Fruit fly (Drosophila melanogaster) Kc167 (cell line): ENCODE measurements around the gene CG7695.

Experiments
- Myc ChIP-seq: fragments of >200 bp; optimal IDR thresholded peaks from 2 replicates; lab custom pipeline; 2017; ENCODE audit warnings: missing external identifiers
- Sin3A ChIP-seq: fragments of >200 bp; optimal IDR thresholded peaks from 2 replicates; lab custom pipeline; 2018; ENCODE audit warnings: missing external identifiers
- h ChIP-seq: fragments of >200 bp; optimal IDR thresholded peaks from 3 replicates; lab custom pipeline; 2018; ENCODE audit warnings: missing external identifiers
- insv ChIP-seq: fragments of >200 bp; optimal IDR thresholded peaks from 3 replicates; lab custom pipeline; 2018; ENCODE audit warnings: missing external identifiers
- psq ChIP-seq: fragments of >200 bp; optimal IDR thresholded peaks from 2 replicates; lab custom pipeline; 2017; ENCODE audit warnings: missing external identifiers
- ttk ChIP-seq: sonication (Bioruptor generic); optimal IDR thresholded peaks from 2 replicates; lab custom pipeline; 2017; ENCODE audit warnings: missing external identifiers

The CG7695 gene

DNA sequence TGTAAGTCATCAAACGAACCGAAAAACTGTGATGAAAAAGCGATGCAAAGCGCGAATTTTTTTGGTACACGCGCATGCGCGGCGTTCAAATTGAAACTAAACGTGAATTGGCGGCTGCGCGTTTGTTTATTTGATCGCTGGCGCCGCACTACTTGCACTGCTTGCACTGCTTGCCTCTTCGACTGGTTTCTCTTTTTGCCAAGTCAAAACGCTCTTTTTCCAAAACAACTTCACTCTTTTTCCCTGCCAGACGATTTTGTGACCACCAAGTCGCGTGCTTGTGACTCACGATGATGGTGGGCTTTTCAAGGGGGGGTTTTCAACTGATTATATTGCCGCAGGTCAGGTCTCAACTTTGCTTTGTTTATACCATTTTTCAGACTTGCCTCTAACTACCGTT is 3.9 kb upstream of the CG7695 start, which contains the start of gene CG14304:
TSS of gene CG14304 (minus strand) at position 98 of the 400 bp plus-strand sequence.
- TF ChIP-seq h (lab: Kevin White, UChicago), result no peak
- no peak for TF ChIP-seq insv (lab: Kevin White, UChicago)
- TF ChIP-seq Myc (lab: Kevin White, UChicago), result no peak
- no peak for TF ChIP-seq ttk (lab: Kevin White, UChicago)
- TF ChIP-seq psq (lab: Kevin White, UChicago), result no peak
- no peak for TF ChIP-seq Sin3A (lab: Kevin White, UChicago)

dm6 chr3R:18619451-18619942 is 2.2 kb upstream of the CG7695 start:
- no peak for TF ChIP-seq Myc (lab: Kevin White, UChicago)
- TF ChIP-seq insv (lab: Kevin White, UChicago), result no peak
- no peak for TF ChIP-seq psq (lab: Kevin White, UChicago)
- TF ChIP-seq ttk (lab: Kevin White, UChicago), result no peak
- TF ChIP-seq Sin3A (lab: Kevin White, UChicago), result no peak
- TF ChIP-seq h (lab: Kevin White, UChicago), result no peak

- TF ChIP-seq ttk (lab: Kevin White, UChicago) (no peak), h (lab: Kevin White, UChicago) (no peak), psq (lab: Kevin White, UChicago) (no peak), Myc (lab: Kevin White, UChicago) (no peak), insv (lab: Kevin White, UChicago) (no peak), Sin3A (lab: Kevin White, UChicago) (no peak)
Observed at dm6 chr3R:18616007-18616406, 1.3 kb downstream of the CG7695 start.

DNA sequence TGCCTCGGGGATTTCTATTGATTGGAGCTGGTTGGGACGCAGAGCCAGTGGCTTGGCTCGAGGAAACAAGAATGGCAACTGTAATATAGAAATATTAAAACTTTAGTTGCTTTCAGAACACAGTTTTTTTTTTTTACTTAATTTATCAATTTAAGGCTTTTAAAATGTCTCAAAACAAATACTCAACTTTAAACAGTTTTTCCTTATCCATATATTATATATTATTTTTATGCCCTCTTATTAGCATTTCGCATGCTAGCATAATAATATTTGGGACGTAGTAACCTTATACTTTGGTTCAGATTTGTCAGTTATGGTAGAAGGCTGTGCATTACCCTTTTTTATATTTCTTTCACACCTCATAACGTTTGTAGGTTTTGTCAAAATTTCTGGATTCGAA is 18.9 kb downstream of the CG7695 start, which contains the start of gene Tssk:
TSS of gene Tssk (plus strand) at position 301 of the 400 bp plus-strand sequence.
- no peak for TF ChIP-seq ttk (lab: Kevin White, UChicago)
- TF ChIP-seq psq (lab: Kevin White, UChicago), result no peak
- TF ChIP-seq insv (lab: Kevin White, UChicago), result no peak
- no peak for TF ChIP-seq h (lab: Kevin White, UChicago)
- no peak for TF ChIP-seq Myc (lab: Kevin White, UChicago)

- TF ChIP-seq psq (lab: Kevin White, UChicago) (no peak), Sin3A (lab: Kevin White, UChicago) (no peak), Myc (lab: Kevin White, UChicago) (no peak), ttk (lab: Kevin White, UChicago) (no peak), insv (lab: Kevin White, UChicago) (no peak), h (lab: Kevin White, UChicago) (no peak)
Observed at dm6 chr3R:18590754-18591153, 26.6 kb downstream of the CG7695 start, which contains the start of gene qin. Gene qin, plus strand, starts transcription at chr3R:18591027.

DNA sequence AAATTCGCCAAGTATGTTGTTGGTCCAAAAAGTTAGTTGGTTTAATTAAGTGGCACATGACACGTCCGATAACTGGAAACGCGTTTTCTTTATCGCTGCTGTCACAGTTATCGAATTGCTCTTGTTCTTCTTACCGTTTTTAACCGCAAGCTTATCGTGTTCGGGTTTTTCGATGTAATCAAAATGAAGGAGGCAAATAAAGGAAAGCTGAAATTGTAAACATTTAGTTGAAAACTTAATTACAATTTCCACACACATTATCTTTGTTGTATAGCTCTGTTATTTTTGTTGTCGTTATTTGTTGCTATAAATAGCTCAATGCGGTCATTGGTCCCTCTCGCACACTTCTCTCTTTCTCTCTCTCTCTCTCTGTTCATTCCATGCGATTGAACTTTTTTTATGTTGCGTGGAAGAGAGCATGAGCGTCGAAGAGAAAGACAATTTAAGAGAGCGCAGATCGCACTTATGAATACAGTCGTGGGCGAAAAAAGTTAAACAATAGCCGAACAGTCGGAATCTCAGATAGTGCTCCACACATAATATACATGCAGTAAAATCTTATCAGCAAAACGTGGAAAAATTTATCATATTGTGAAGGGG is 32.0 kb downstream of the CG7695 start:
- TF ChIP-seq insv (lab: Kevin White, UChicago), result no peak
- TF ChIP-seq h (lab: Kevin White, UChicago), result no peak
- no peak for TF ChIP-seq psq (lab: Kevin White, UChicago)
- no peak for TF ChIP-seq Myc (lab: Kevin White, UChicago)
- TF ChIP-seq Sin3A (lab: Kevin White, UChicago), result no peak
- TF ChIP-seq ttk (lab: Kevin White, UChicago), result no peak

- TF ChIP-seq insv (lab: Kevin White, UChicago) (no peak), h (lab: Kevin White, UChicago) (no peak)
Observed at dm6 chr3R:18584546-18584935, 32.8 kb downstream of the CG7695 start.

DNA sequence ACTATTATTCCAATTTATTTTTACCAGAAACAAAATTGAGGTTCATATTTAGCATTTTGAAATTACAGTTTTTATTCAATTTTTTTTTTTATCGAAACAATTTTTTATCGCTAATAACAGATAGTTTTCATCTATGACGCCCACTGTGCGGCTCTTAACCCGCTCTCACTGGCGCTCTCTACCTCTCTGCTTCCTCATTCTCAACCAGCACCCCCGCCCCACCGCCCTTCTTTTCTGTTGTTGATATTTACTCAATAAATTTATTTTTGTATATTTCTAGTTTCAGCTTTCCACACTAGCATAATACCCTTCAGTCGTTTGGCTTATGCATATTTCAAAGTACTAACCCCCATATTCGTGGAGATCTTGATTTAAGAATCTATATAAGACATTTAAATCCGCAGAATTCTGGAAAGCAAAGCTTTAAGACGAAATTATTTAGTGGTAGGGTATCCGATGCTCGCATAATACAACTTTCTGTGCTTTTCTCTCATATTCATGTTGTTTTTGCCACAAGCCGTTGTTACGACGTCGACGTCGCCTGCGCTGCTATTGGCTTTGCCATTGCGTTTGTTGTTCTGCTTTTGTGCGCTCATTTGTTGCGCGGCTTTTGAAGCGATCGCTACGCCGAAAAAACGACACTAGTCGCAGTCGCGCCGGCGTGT is 33.3 kb downstream of the CG7695 start:
- no peak for TF ChIP-seq psq (lab: Kevin White, UChicago)
- TF ChIP-seq Sin3A (lab: Kevin White, UChicago), result no peak
- TF ChIP-seq insv (lab: Kevin White, UChicago), result no peak
- TF ChIP-seq Myc (lab: Kevin White, UChicago), result no peak

dm6 chr3R:18582236-18582635 is 35.1 kb downstream of the CG7695 start:
- no peak for TF ChIP-seq Sin3A (lab: Kevin White, UChicago)
- no peak for TF ChIP-seq ttk (lab: Kevin White, UChicago)
- no peak for TF ChIP-seq psq (lab: Kevin White, UChicago)
- TF ChIP-seq h (lab: Kevin White, UChicago), result no peak
- TF ChIP-seq Myc (lab: Kevin White, UChicago), result no peak
- TF ChIP-seq insv (lab: Kevin White, UChicago), result no peak

DNA sequence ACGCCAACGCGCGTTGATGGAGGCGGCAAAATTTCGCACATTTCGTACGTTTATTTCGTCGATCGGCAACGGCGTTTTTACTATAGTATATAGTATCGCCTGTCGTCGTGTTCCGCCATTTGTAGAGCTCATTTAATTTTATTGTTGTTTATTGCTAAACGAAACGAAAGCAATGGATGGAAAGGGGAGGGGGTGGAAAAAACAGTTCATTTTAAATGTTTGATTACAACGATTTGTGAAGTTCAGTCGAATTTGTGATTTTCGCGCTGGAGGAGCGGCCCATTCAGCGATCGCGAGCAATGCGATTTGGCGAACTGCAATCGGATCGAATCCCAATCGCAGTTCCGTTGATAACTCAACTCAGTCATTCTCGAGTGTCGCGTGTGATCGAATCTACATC is 36.3 kb downstream of the CG7695 start:
- TF ChIP-seq psq (lab: Kevin White, UChicago) (no peak), Myc (lab: Kevin White, UChicago) (no peak), insv (lab: Kevin White, UChicago) (no peak), ttk (lab: Kevin White, UChicago) (no peak), h (lab: Kevin White, UChicago) (no peak), Sin3A (lab: Kevin White, UChicago) (no peak)

DNA sequence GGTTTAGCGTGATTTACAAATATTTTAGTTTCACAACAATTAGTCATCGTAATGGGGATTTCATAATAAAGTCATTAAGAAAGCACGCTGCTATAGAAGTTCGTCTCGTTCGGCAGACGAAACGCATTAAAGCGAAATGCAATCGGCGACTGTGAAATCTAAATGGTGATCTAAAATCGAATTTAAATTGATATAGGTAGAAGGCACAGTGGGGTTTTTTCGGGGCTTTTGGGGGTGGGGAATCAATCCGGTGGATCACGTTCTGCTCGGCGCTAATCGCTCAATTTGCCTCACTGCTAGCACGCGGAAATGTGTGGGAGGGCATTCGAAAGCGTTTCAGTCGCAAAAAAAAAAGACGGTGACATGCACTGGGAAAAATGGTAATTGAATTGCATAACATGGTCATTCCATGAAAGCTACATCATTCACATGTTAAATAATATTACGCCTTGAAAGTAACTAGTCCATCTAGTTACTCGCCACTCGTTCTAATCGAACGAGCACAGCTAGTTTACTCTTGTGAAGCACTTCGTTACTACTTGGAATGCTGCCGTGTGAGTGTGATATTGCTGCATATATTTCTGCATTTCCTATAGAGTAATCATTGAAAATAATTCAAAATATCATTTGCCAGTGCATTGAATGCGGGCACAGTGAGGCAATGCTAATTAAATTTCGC is 39.4 kb downstream of the CG7695 start:
- no peak for TF ChIP-seq insv (lab: Kevin White, UChicago)
- TF ChIP-seq psq (lab: Kevin White, UChicago), result no peak
- TF ChIP-seq Myc (lab: Kevin White, UChicago), result no peak
- TF ChIP-seq ttk (lab: Kevin White, UChicago), result no peak
- TF ChIP-seq h (lab: Kevin White, UChicago), result no peak
- TF ChIP-seq Sin3A (lab: Kevin White, UChicago), result no peak
